Worm (Caenorhabditis elegans) whole organism, L1 larva: ENCODE results near the gene gpc-1.

ENCODE experiments used
- C04F5.9 ChIP-seq: sonication (generic microtip); optimal IDR thresholded peaks from 2 replicates; lab custom pipeline; 2016; ENCODE audit warnings: missing genetic modification characterization, missing compliant biosample characterization
- C34B4.2 ChIP-seq: sonication (generic microtip); optimal IDR thresholded peaks from 2 replicates; lab custom pipeline; 2017; ENCODE audit warnings: mild to moderate bottlenecking, missing genetic modification characterization, missing compliant biosample characterization
- Y116A8C.19 ChIP-seq: sonication (generic microtip); optimal IDR thresholded peaks from 2 replicates; lab custom pipeline; 2016; ENCODE audit warnings: missing compliant biosample characterization, missing genetic modification characterization, borderline replicate concordance
- alr-1 ChIP-seq: fragments of 200-800 bp; sonication (Bioruptor generic); optimal IDR thresholded peaks from 2 replicates; lab custom pipeline; 2018; ENCODE audit warnings: borderline replicate concordance, mild to moderate bottlenecking, missing genetic modification characterization, missing compliant biosample characterization
- aly-2 ChIP-seq: fragments of 150-350 bp; optimal IDR thresholded peaks from 2 replicates; lab custom pipeline; 2014; ENCODE audit warnings: missing biosample characterization, missing genetic modification characterization
- blmp-1 ChIP-seq: fragments of 150-350 bp; optimal IDR thresholded peaks from 2 replicates; lab custom pipeline; 2014; ENCODE audit warnings: missing biosample characterization, missing genetic modification characterization
- ceh-8 ChIP-seq: fragments of 200-800 bp; sonication (Bioruptor generic); optimal IDR thresholded peaks from 2 replicates; lab custom pipeline; 2018; ENCODE audit warnings: mild to moderate bottlenecking, missing genetic modification characterization, moderate library complexity, missing compliant biosample characterization
- ceh-82 ChIP-seq, 3 experiments: fragments of 150-350 bp in 1 of 3; sonication (generic microtip) in 2 of 3; optimal IDR thresholded peaks; 2 replicates each; lab custom pipeline; 2014 to 2017; ENCODE audit warnings: missing biosample characterization in 3 of 3, missing genetic modification characterization in 3 of 3
- ceh-88 ChIP-seq: fragments of 200-800 bp; sonication (Bioruptor generic); IDR thresholded peaks from 2 replicates; pipeline ENCODE4 v1.3.6; 2022; ENCODE audit warnings: missing genetic modification characterization, missing compliant biosample characterization
- ces-1 ChIP-seq: fragments of 150-350 bp; optimal IDR thresholded peaks from 2 replicates; lab custom pipeline; 2014; ENCODE audit warnings: missing biosample characterization, missing genetic modification reagents, missing genetic modification characterization
- dpl-1 ChIP-seq, 3 experiments: fragments of 150-350 bp in 2 of 3; sonication (generic microtip) in 1 of 3; optimal IDR thresholded peaks; 2 replicates each; lab custom pipeline; 2014 to 2017; ENCODE audit warnings: missing biosample characterization in 3 of 3, missing genetic modification characterization in 3 of 3, missing genetic modification reagents in 3 of 3
- dsc-1 ChIP-seq: sonication (generic microtip); optimal IDR thresholded peaks from 2 replicates; lab custom pipeline; 2016; ENCODE audit warnings: mild to moderate bottlenecking, missing genetic modification characterization, missing compliant biosample characterization
- efl-1 ChIP-seq, 4 experiments: fragments of 150-350 bp; optimal IDR thresholded peaks in 3 of 4; peaks in 1 of 4; 1 replicate in 1 of 4; 2 replicates in 3 of 4; lab custom pipeline; 2014; ENCODE audit warnings: missing biosample characterization in 2 of 4, missing genetic modification characterization in 2 of 4, missing genetic modification reagents in 2 of 4
- efl-3 ChIP-seq: fragments of 200-800 bp; sonication (Bioruptor generic); optimal IDR thresholded peaks from 2 replicates; lab custom pipeline; 2018; ENCODE audit warnings: mild to moderate bottlenecking, missing genetic modification characterization, missing compliant biosample characterization
- elt-2 ChIP-seq: sonication (generic microtip); optimal IDR thresholded peaks from 2 replicates; lab custom pipeline; 2016; ENCODE audit warnings: missing genetic modification characterization, mild to moderate bottlenecking, inconsistent platforms, missing compliant biosample characterization, missing genetic modification reagents
- fkh-10 ChIP-seq: sonication (generic microtip); optimal IDR thresholded peaks from 2 replicates; lab custom pipeline; 2017; ENCODE audit warnings: missing biosample characterization, missing genetic modification reagents, missing genetic modification characterization
- fkh-4 ChIP-seq: sonication (generic microtip); optimal IDR thresholded peaks from 2 replicates; lab custom pipeline; 2016; ENCODE audit warnings: missing compliant biosample characterization, missing genetic modification characterization, borderline replicate concordance
- grh-1 ChIP-seq: fragments of 200-800 bp; sonication (Bioruptor generic); IDR thresholded peaks from 2 replicates; pipeline ENCODE4 v1.3.6; 2022; ENCODE audit warnings: missing genetic modification reagents, missing genetic modification characterization, missing compliant biosample characterization
- hlh-4 ChIP-seq: sonication (generic microtip); optimal IDR thresholded peaks from 2 replicates; lab custom pipeline; 2016; ENCODE audit warnings: mild to moderate bottlenecking, missing genetic modification characterization, missing compliant biosample characterization
- isw-1 ChIP-seq: fragments of 200-800 bp; sonication (Bioruptor generic); IDR thresholded peaks from 2 replicates; pipeline ENCODE4 v1.3.6; 2022; ENCODE audit warnings: missing genetic modification characterization, missing compliant biosample characterization
- jun-1 ChIP-seq: fragments of 150-350 bp; optimal IDR thresholded peaks from 2 replicates; lab custom pipeline; 2014; ENCODE audit warnings: missing biosample characterization, missing genetic modification reagents, missing genetic modification characterization
- lin-13 ChIP-seq: fragments of 150-350 bp; optimal IDR thresholded peaks from 2 replicates; lab custom pipeline; 2014; ENCODE audit warnings: missing biosample characterization, missing genetic modification reagents, missing genetic modification characterization
- lin-14 ChIP-seq: fragments of 200-800 bp; sonication (Bioruptor generic); optimal IDR thresholded peaks from 2 replicates; lab custom pipeline; 2018; ENCODE audit warnings: mild to moderate bottlenecking, missing genetic modification characterization, moderate library complexity, missing compliant biosample characterization
- lin-39 ChIP-seq: fragments of 150-350 bp; optimal IDR thresholded peaks from 2 replicates; lab custom pipeline; 2014; ENCODE audit warnings: missing biosample characterization, missing genetic modification reagents, missing genetic modification characterization
- lir-3 ChIP-seq: sonication (generic microtip); optimal IDR thresholded peaks from 2 replicates; lab custom pipeline; 2016; ENCODE audit warnings: mild to moderate bottlenecking, missing genetic modification characterization, moderate library complexity, missing compliant biosample characterization; ENCODE audit not compliant: poor library complexity
- mdl-1 ChIP-seq, 2 experiments: fragments of 150-350 bp; optimal IDR thresholded peaks; 2 replicates each; lab custom pipeline; 2014 to 2017; ENCODE audit warnings: missing biosample characterization in 2 of 2, missing genetic modification characterization in 2 of 2, inconsistent platforms in 1 of 2
- mef-2 ChIP-seq: fragments of 150-350 bp; optimal IDR thresholded peaks from 2 replicates; lab custom pipeline; 2014; ENCODE audit warnings: missing biosample characterization, missing genetic modification characterization
- mep-1 ChIP-seq: fragments of 150-350 bp; optimal IDR thresholded peaks from 2 replicates; lab custom pipeline; 2014; ENCODE audit warnings: missing biosample characterization, missing genetic modification characterization
- nhr-11 ChIP-seq: fragments of 150-350 bp; optimal IDR thresholded peaks from 2 replicates; lab custom pipeline; 2014; ENCODE audit warnings: missing biosample characterization, missing genetic modification characterization
- nhr-28 ChIP-seq: fragments of 150-350 bp; optimal IDR thresholded peaks from 2 replicates; lab custom pipeline; 2014; ENCODE audit warnings: missing biosample characterization, missing genetic modification characterization
- nhr-47 ChIP-seq: sonication (generic microtip); optimal IDR thresholded peaks from 2 replicates; lab custom pipeline; 2016; ENCODE audit warnings: mild to moderate bottlenecking, missing genetic modification characterization, moderate library complexity, missing compliant biosample characterization
- nhr-71 ChIP-seq: sonication (generic microtip); optimal IDR thresholded peaks from 2 replicates; lab custom pipeline; 2016; ENCODE audit warnings: mild to moderate bottlenecking, missing genetic modification characterization, moderate library complexity, missing compliant biosample characterization
- nhr-84 ChIP-seq: sonication (generic microtip); optimal IDR thresholded peaks from 2 replicates; lab custom pipeline; 2017; ENCODE audit warnings: missing biosample characterization, missing genetic modification characterization
- pag-3 ChIP-seq: sonication (generic microtip); optimal IDR thresholded peaks from 2 replicates; lab custom pipeline; 2017; ENCODE audit warnings: missing genetic modification characterization, mild to moderate bottlenecking, missing compliant biosample characterization, antibody characterized with exemption, borderline replicate concordance; ENCODE audit not compliant: insufficient read depth
- rnt-1 ChIP-seq: sonication (generic microtip); optimal IDR thresholded peaks from 2 replicates; lab custom pipeline; 2016; ENCODE audit warnings: mild to moderate bottlenecking, missing genetic modification characterization, moderate library complexity, missing compliant biosample characterization
- skn-1 ChIP-seq: fragments of 150-350 bp; optimal IDR thresholded peaks from 2 replicates; lab custom pipeline; 2014; ENCODE audit warnings: missing biosample characterization, missing genetic modification characterization
- snpc-4 ChIP-seq: fragments of 150-350 bp; optimal IDR thresholded peaks from 2 replicates; lab custom pipeline; 2014; ENCODE audit warnings: missing biosample characterization, missing genetic modification characterization
- snu-23 ChIP-seq: sonication (generic microtip); optimal IDR thresholded peaks from 2 replicates; lab custom pipeline; 2016; ENCODE audit warnings: missing genetic modification characterization, missing compliant biosample characterization
- sox-4 ChIP-seq: sonication (generic microtip); optimal IDR thresholded peaks from 2 replicates; lab custom pipeline; 2016; ENCODE audit warnings: missing genetic modification characterization, missing compliant biosample characterization
- sptf-1 ChIP-seq: fragments of 150-350 bp; optimal IDR thresholded peaks from 2 replicates; lab custom pipeline; 2014; ENCODE audit warnings: missing biosample characterization, missing genetic modification characterization
- tbx-2 ChIP-seq: sonication (generic microtip); optimal IDR thresholded peaks from 2 replicates; lab custom pipeline; 2016; ENCODE audit warnings: missing genetic modification characterization, missing compliant biosample characterization
- tlp-1 ChIP-seq: fragments of 150-350 bp; optimal IDR thresholded peaks from 2 replicates; lab custom pipeline; 2014; ENCODE audit warnings: missing biosample characterization, missing genetic modification characterization
- unc-130 ChIP-seq: fragments of 150-350 bp; optimal IDR thresholded peaks from 2 replicates; lab custom pipeline; 2017; ENCODE audit warnings: missing biosample characterization, missing genetic modification characterization, inconsistent platforms
- unc-86 ChIP-seq: sonication (generic microtip); optimal IDR thresholded peaks from 2 replicates; lab custom pipeline; 2016; ENCODE audit warnings: missing genetic modification characterization, missing compliant biosample characterization
- vab-15 ChIP-seq: sonication (generic microtip); optimal IDR thresholded peaks from 2 replicates; lab custom pipeline; 2017; ENCODE audit warnings: missing genotype, mild to moderate bottlenecking, missing genetic modification characterization, missing compliant biosample characterization
- xbp-1 ChIP-seq: sonication (generic microtip); optimal IDR thresholded peaks from 2 replicates; lab custom pipeline; 2016; ENCODE audit warnings: missing genetic modification characterization, missing compliant biosample characterization
- ztf-11 ChIP-seq, 2 experiments: sonication (generic microtip); optimal IDR thresholded peaks; 2 replicates each; lab custom pipeline; 2016 to 2017; ENCODE audit warnings: missing genetic modification characterization in 2 of 2, missing biosample characterization in 1 of 2, missing compliant biosample characterization in 1 of 2
- ztf-4 ChIP-seq: fragments of 150-350 bp; optimal IDR thresholded peaks from 2 replicates; lab custom pipeline; 2014; ENCODE audit warnings: missing biosample characterization, missing genetic modification characterization

Gene gpc-1

ce11 chrX:12889837-12890449 is 5.2 kb upstream of the gpc-1 start (continued):
- TF ChIP-seq tbx-2 (peak; percentile 61), mef-2 (tag; lab: Kevin White, UChicago) (no peak), aly-2 (tag; lab: Kevin White, UChicago) (peak; percentile 55), ces-1 (GFP tag; lab: Kevin White, UChicago) (peak; percentile 20), pag-3 (tag; lab: Kevin White, UChicago) (no peak), elt-2 (tag; lab: Kevin White, UChicago) (peak; percentile 21), fkh-4 (tag; lab: Kevin White, UChicago) (no peak), lir-3 (tag; lab: Kevin White, UChicago) (peak; percentile 12), sptf-1 (tag; lab: Kevin White, UChicago) (no peak), ztf-4 (no peak), dpl-1 (GFP tag; optimal IDR thresholded peaks at IDR 0.05; lab: Kevin White, UChicago) (peak in 2 of 3 experiments; percentile 6 to 37), dsc-1 (tag; lab: Kevin White, UChicago) (peak; percentile 73), skn-1 (tag; lab: Kevin White, UChicago) (peak; percentile 57), sox-4 (tag; lab: Kevin White, UChicago) (peak; percentile 51), lin-39 (peak; percentile 36), hlh-4 (tag; lab: Kevin White, UChicago) (no peak), nhr-84 (no peak), ceh-82 (tag; optimal IDR thresholded peaks at IDR 0.05; lab: Kevin White, UChicago) (peak; percentile 72 to 81 (median 80)), efl-1 (optimal IDR thresholded peaks at IDR 0.05; lab: Kevin White, UChicago) (peak; percentile 36 to 50), efl-1 (GFP tag; optimal IDR thresholded peaks at IDR 0.05 in 1 of 2; lab: Kevin White, UChicago) (peak in 1 of 2 experiments; percentile 93), ztf-11 (tag; optimal IDR thresholded peaks at IDR 0.05; lab: Kevin White, UChicago) (peak in 1 of 2 experiments; percentile 10), C34B4.2 (tag; lab: Kevin White, UChicago) (no peak), isw-1 (GFP tag; lab: Robert Waterston, UW) (no peak), blmp-1 (tag; lab: Kevin White, UChicago) (peak; percentile 20), unc-130 (peak; percentile 81), nhr-28 (tag; lab: Kevin White, UChicago) (no peak), mep-1 (peak; percentile 74), grh-1 (no peak), nhr-47 (tag; lab: Kevin White, UChicago) (peak; percentile 83), unc-86 (tag; lab: Kevin White, UChicago) (peak; percentile 26), snu-23 (peak; percentile 84), Y116A8C.19 (tag; lab: Kevin White, UChicago) (no peak)
- TF ChIP-seq, all 84 proteins: peak for 48

DNA sequence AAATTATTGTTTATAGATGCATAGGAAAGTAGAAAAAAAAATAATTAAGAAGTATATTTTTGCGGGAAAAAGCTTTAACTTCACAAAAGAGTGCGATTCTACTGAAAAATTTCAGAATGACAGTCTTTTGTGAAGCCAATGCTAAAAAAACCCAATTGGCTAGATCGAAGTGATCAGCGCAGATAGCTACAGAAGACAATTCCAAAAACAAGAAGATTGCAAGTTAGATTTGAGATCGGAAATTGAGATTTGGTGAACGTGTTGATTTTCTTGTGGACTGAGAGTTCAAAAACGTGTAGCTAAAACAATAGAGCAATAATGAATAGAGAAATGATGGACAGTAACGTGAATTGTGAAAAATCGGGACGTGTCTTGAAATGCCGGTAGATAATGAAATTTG is 3.6 kb downstream of the gpc-1 start:
- no peak for TF ChIP-seq nhr-11 (tag; lab: Kevin White, UChicago)
- peak; percentile 12 for TF ChIP-seq lin-14 (GFP tag; lab: Kevin White, UChicago)
- TF ChIP-seq, all 84 proteins: peak for 1

DNA sequence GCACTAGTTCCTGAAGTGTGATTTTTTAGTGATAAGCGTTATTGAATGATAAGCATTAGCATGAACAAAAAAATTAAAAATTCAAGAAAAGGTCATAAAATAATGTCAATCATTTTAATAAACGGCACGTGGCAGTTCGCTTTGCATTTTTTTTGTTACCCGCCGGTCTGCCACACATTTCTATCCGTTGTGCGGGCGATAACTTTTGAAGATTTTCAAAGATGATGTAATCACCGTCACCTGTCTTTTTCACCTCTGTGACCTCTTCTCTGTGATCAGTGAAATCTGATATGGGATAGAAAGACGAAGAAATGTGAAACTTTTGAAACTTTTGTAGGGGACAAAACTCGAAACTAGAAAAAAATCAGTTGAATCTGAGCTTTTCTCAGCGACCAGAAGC is 6.9 kb downstream of the gpc-1 start:
- TF ChIP-seq C04F5.9 (tag; lab: Kevin White, UChicago): no peak
- no peak for TF ChIP-seq ceh-88 (GFP tag; lab: Robert Waterston, UW)
- TF ChIP-seq ceh-8 (GFP tag; lab: Kevin White, UChicago): no peak
- TF ChIP-seq sox-4 (tag; lab: Kevin White, UChicago): no peak
- peak; percentile 8 for TF ChIP-seq unc-130
- no peak for TF ChIP-seq dsc-1 (tag; lab: Kevin White, UChicago)
- peak; percentile 19 for TF ChIP-seq lin-13 (GFP tag; lab: Kevin White, UChicago)
- TF ChIP-seq pag-3 (tag; lab: Kevin White, UChicago): peak; percentile 84
- no peak for TF ChIP-seq jun-1
- TF ChIP-seq ces-1 (GFP tag; lab: Kevin White, UChicago): no peak
- no peak for TF ChIP-seq fkh-10 (GFP tag; lab: Kevin White, UChicago)
- TF ChIP-seq snpc-4: no peak
- peak; percentile 85 for TF ChIP-seq rnt-1 (tag; lab: Kevin White, UChicago)
- TF ChIP-seq alr-1 (tag; lab: Kevin White, UChicago): no peak
- peak; percentile 39 for TF ChIP-seq blmp-1 (tag; lab: Kevin White, UChicago)
- peak in 1 of 2 experiments; percentile 63 for TF ChIP-seq mdl-1 (tag; optimal IDR thresholded peaks at IDR 0.05; lab: Kevin White, UChicago)
- TF ChIP-seq efl-3 (GFP tag; lab: Kevin White, UChicago): no peak
- peak; percentile 32 for TF ChIP-seq xbp-1 (tag; lab: Kevin White, UChicago)
- no peak for TF ChIP-seq vab-15 (tag; lab: Kevin White, UChicago)
- peak; percentile 85 for TF ChIP-seq nhr-71 (tag; lab: Kevin White, UChicago)
- no peak for TF ChIP-seq tlp-1
- TF ChIP-seq lir-3 (tag; lab: Kevin White, UChicago): no peak
